Fruit fly (Drosophila melanogaster) whole organism, embryonic: ENCODE data around the gene Spn28B.

Source experiments
- Adf1 ChIP-seq: fragments of 200-800 bp; sonication (Bioruptor generic); IDR thresholded peaks from 2 replicates; pipeline ENCODE4 v1.3.6; 2022; ENCODE audit warnings: missing biosample characterization, missing genetic modification characterization
- Atf6 ChIP-seq: fragments of 200-800 bp; sonication (Bioruptor generic); IDR thresholded peaks from 2 replicates; pipeline ENCODE4 v1.3.6; 2022; ENCODE audit warnings: missing biosample characterization, missing genetic modification characterization
- Awh ChIP-seq: fragments of 200-800 bp; sonication (Bioruptor generic); IDR thresholded peaks from 2 replicates; pipeline ENCODE4, ENCODE4 v1.3.6; 2022; ENCODE audit warnings: missing biosample characterization, missing genetic modification characterization
- Blimp-1 ChIP-seq: fragments of 200-800 bp; sonication (Bioruptor generic); optimal IDR thresholded peaks from 3 replicates; lab custom pipeline; 2018; ENCODE audit warnings: missing biosample characterization, missing genetic modification characterization, mild to moderate bottlenecking, moderate library complexity, missing genetic modification reagents
- CG10147 ChIP-seq: fragments of 200-800 bp; sonication (Bioruptor generic); optimal IDR thresholded peaks from 2 replicates; lab custom pipeline; 2019; ENCODE audit warnings: missing biosample characterization, mild to moderate bottlenecking, missing genetic modification characterization, moderate library complexity
- CG10366 ChIP-seq: fragments of 200-800 bp; sonication (Bioruptor generic); IDR thresholded peaks from 2 replicates; pipeline ENCODE4 v1.3.6; 2022; ENCODE audit warnings: missing biosample characterization, missing genetic modification characterization
- CG11504 ChIP-seq: fragments of 200-800 bp; sonication (Bioruptor generic); optimal IDR thresholded peaks from 3 replicates; lab custom pipeline; 2019; ENCODE audit warnings: missing biosample characterization, mild to moderate bottlenecking, missing genetic modification characterization, moderate library complexity
- CG12104 ChIP-seq: fragments of 200-800 bp; sonication (Bioruptor generic); optimal IDR thresholded peaks from 3 replicates; lab custom pipeline; 2016; ENCODE audit warnings: missing biosample characterization, missing genetic modification characterization
- CG12219 ChIP-seq: fragments of 200-800 bp; sonication (Bioruptor generic); optimal IDR thresholded peaks from 3 replicates; lab custom pipeline; 2018; ENCODE audit warnings: missing biosample characterization, mild to moderate bottlenecking, missing genetic modification characterization
- CG12769 ChIP-seq: fragments of 200-800 bp; sonication (Bioruptor generic); optimal IDR thresholded peaks from 2 replicates; lab custom pipeline; 2019; ENCODE audit warnings: missing biosample characterization, mild to moderate bottlenecking, missing genetic modification characterization, moderate library complexity
- CG15073 ChIP-seq: fragments of 200-800 bp; sonication (Bioruptor generic); optimal IDR thresholded peaks from 2 replicates; lab custom pipeline; 2016; ENCODE audit warnings: missing biosample characterization, missing genetic modification characterization
- CG1529 ChIP-seq: fragments of 200-800 bp; sonication (Bioruptor generic); optimal IDR thresholded peaks from 3 replicates; lab custom pipeline; 2018; ENCODE audit warnings: missing biosample characterization, missing genetic modification characterization
- CG17829 ChIP-seq: fragments of 200-800 bp; optimal IDR thresholded peaks from 2 replicates; lab custom pipeline; 2019; ENCODE audit warnings: missing biosample characterization, mild to moderate bottlenecking, missing genetic modification characterization, moderate library complexity
- CG31224 ChIP-seq: fragments of 200-800 bp; sonication (Bioruptor generic); IDR thresholded peaks from 2 replicates; pipeline ENCODE4 v1.3.6; 2022; ENCODE audit warnings: missing biosample characterization, missing genetic modification characterization
- CG3407 ChIP-seq: fragments of 200-800 bp; sonication (Bioruptor generic); optimal IDR thresholded peaks from 2 replicates; lab custom pipeline; 2018; ENCODE audit warnings: missing biosample characterization, mild to moderate bottlenecking, missing genetic modification characterization
- CG3995 ChIP-seq: fragments of 200-800 bp; sonication (Bioruptor generic); optimal IDR thresholded peaks from 3 replicates; lab custom pipeline; 2016; ENCODE audit warnings: missing biosample characterization, missing genetic modification characterization
- CG5245 ChIP-seq: fragments of 200-800 bp; sonication (Bioruptor generic); optimal IDR thresholded peaks from 3 replicates; lab custom pipeline; 2016; ENCODE audit warnings: missing biosample characterization, missing genetic modification characterization
- CG7357 ChIP-seq: fragments of 200-800 bp; sonication (Bioruptor generic); IDR thresholded peaks from 3 replicates; pipeline ENCODE4 v1.3.6; 2022; ENCODE audit warnings: missing biosample characterization, missing genetic modification characterization
- CG7372 ChIP-seq: fragments of 200-800 bp; sonication (Bioruptor generic); IDR thresholded peaks from 2 replicates; pipeline ENCODE4 v1.3.6; 2022; ENCODE audit warnings: missing biosample characterization, missing genetic modification characterization
- CG8388 ChIP-seq: fragments of 200-800 bp; sonication (Bioruptor generic); optimal IDR thresholded peaks from 2 replicates; lab custom pipeline; 2019; ENCODE audit warnings: missing biosample characterization, mild to moderate bottlenecking, missing genetic modification characterization, moderate library complexity
- CG9437 ChIP-seq: fragments of 200-800 bp; sonication (Bioruptor generic); optimal IDR thresholded peaks from 2 replicates; lab custom pipeline; 2018; ENCODE audit warnings: missing biosample characterization, mild to moderate bottlenecking, missing genetic modification characterization
- Dad ChIP-seq: fragments of 200-800 bp; sonication (Bioruptor generic); optimal IDR thresholded peaks from 3 replicates; lab custom pipeline; 2016; ENCODE audit warnings: missing biosample characterization, missing genetic modification characterization
- Doc2 ChIP-seq: fragments of 200-800 bp; sonication (Bioruptor generic); IDR thresholded peaks from 2 replicates; pipeline ENCODE4 v1.3.6; 2022; ENCODE audit warnings: missing biosample characterization, missing genetic modification characterization
- Doc3 ChIP-seq: fragments of 200-800 bp; sonication (Bioruptor generic); IDR thresholded peaks from 3 replicates; pipeline ENCODE4 v1.3.6; 2022; ENCODE audit warnings: missing biosample characterization, missing genetic modification characterization; ENCODE audit not compliant: partially characterized antibody
- ERR ChIP-seq: fragments of 200-800 bp; sonication (Bioruptor generic); optimal IDR thresholded peaks from 2 replicates; lab custom pipeline; 2016; ENCODE audit warnings: missing biosample characterization, missing genetic modification characterization
- HLH4C ChIP-seq: fragments of 200-800 bp; sonication (Bioruptor generic); IDR thresholded peaks from 3 replicates; pipeline ENCODE4 v1.3.6; 2022; ENCODE audit warnings: missing biosample characterization, missing genetic modification characterization; ENCODE audit not compliant: partially characterized antibody
- Hr51 ChIP-seq, 2 experiments: fragments of 200-800 bp; sonication (Bioruptor generic); optimal IDR thresholded peaks; 2 replicates in 1 of 2; 3 replicates in 1 of 2; lab custom pipeline; 2016 to 2018; ENCODE audit warnings: missing biosample characterization in 2 of 2, missing genetic modification characterization in 2 of 2, mild to moderate bottlenecking in 1 of 2, moderate library complexity in 1 of 2
- Hr78 ChIP-seq, 2 experiments: fragments of 200-800 bp in 1 of 2; fragments of >200 bp in 1 of 2; sonication (Bioruptor generic) in 1 of 2; optimal IDR thresholded peaks; 2 replicates each; lab custom pipeline; 2017 to 2019; ENCODE audit warnings: missing biosample characterization in 2 of 2, missing genetic modification characterization in 2 of 2, mild to moderate bottlenecking in 1 of 2, moderate library complexity in 1 of 2
- NK7.1 ChIP-seq: fragments of 200-800 bp; sonication (Bioruptor generic); optimal IDR thresholded peaks from 3 replicates; lab custom pipeline; 2016; ENCODE audit warnings: missing biosample characterization, missing genetic modification characterization
- Poxn ChIP-seq: fragments of 200-800 bp; sonication (Bioruptor generic); IDR thresholded peaks from 2 replicates; pipeline ENCODE4 v1.3.6; 2022; ENCODE audit warnings: missing biosample characterization, missing genetic modification characterization
- Rx ChIP-seq: fragments of 200-800 bp; sonication (Bioruptor generic); IDR thresholded peaks from 2 replicates; pipeline ENCODE4 v1.3.6; 2022; ENCODE audit warnings: missing biosample characterization, missing genetic modification characterization
- Scr ChIP-seq: fragments of 200-800 bp; sonication (Bioruptor generic); IDR thresholded peaks from 2 replicates; pipeline ENCODE4 v1.3.6; 2022; ENCODE audit warnings: missing biosample characterization, missing genetic modification characterization; ENCODE audit not compliant: partially characterized antibody
- Sry-δ ChIP-seq: fragments of 200-800 bp; sonication (Bioruptor generic); optimal IDR thresholded peaks from 2 replicates; lab custom pipeline; 2016; ENCODE audit warnings: missing biosample characterization, missing genetic modification characterization
- ap ChIP-seq: fragments of 200-800 bp; sonication (Bioruptor generic); IDR thresholded peaks from 2 replicates; pipeline ENCODE4 v1.3.6; 2022; ENCODE audit warnings: missing biosample characterization, missing genetic modification characterization
- crol ChIP-seq: fragments of 200-800 bp; sonication (Bioruptor generic); IDR thresholded peaks from 2 replicates; pipeline ENCODE4 v1.3.6; 2022; ENCODE audit warnings: missing biosample characterization, missing genetic modification characterization
- dysf ChIP-seq: fragments of 200-800 bp; sonication (Bioruptor generic); IDR thresholded peaks from 3 replicates; pipeline ENCODE4 v1.3.6; 2022; ENCODE audit warnings: missing biosample characterization, missing genetic modification characterization
- eve ChIP-seq, 2 experiments: fragments of >200 bp; optimal IDR thresholded peaks; 2 replicates each; lab custom pipeline; 2017; ENCODE audit warnings: missing biosample characterization in 2 of 2, missing genetic modification characterization in 2 of 2
- gcm2 ChIP-seq: fragments of 200-800 bp; sonication (Bioruptor generic); optimal IDR thresholded peaks from 2 replicates; lab custom pipeline; 2016; ENCODE audit warnings: missing biosample characterization, missing genetic modification characterization
- gem ChIP-seq: fragments of 200-800 bp; sonication (Bioruptor generic); optimal IDR thresholded peaks from 2 replicates; lab custom pipeline; 2019; ENCODE audit warnings: missing biosample characterization, mild to moderate bottlenecking, missing genetic modification characterization, moderate library complexity
- ham ChIP-seq: fragments of 200-800 bp; sonication (Bioruptor generic); IDR thresholded peaks from 2 replicates; pipeline ENCODE4 v1.3.6; 2022; ENCODE audit warnings: missing biosample characterization, missing genetic modification characterization
- insv ChIP-seq, 2 experiments: fragments of 200-800 bp; sonication (Bioruptor generic); optimal IDR thresholded peaks; 3 replicates each; lab custom pipeline; 2016 to 2018; ENCODE audit warnings: missing biosample characterization in 2 of 2, missing genetic modification characterization in 2 of 2
- klu ChIP-seq: fragments of 200-800 bp; sonication (Bioruptor generic); IDR thresholded peaks from 2 replicates; pipeline ENCODE4 v1.3.6; 2022; ENCODE audit warnings: missing biosample characterization, missing genetic modification characterization
- pan ChIP-seq, 4 experiments: fragments of >200 bp in 3 of 4; fragments of 200-800 bp in 1 of 4; sonication (Bioruptor generic) in 1 of 4; optimal IDR thresholded peaks in 3 of 4; IDR thresholded peaks in 1 of 4; 2 replicates each; pipeline versions ENCODE4 v1.3.6 to Lab custom; 2017 to 2022; ENCODE audit warnings: missing biosample characterization in 2 of 4, missing genetic modification characterization in 2 of 4, mixed read lengths in 1 of 4
- pfk ChIP-seq: fragments of 200-800 bp; sonication (Bioruptor generic); optimal IDR thresholded peaks from 2 replicates; lab custom pipeline; 2018; ENCODE audit warnings: missing biosample characterization, mild to moderate bottlenecking, missing genetic modification characterization, moderate library complexity
- pros ChIP-seq: fragments of 200-800 bp; sonication (Bioruptor generic); optimal IDR thresholded peaks from 3 replicates; lab custom pipeline; 2019; ENCODE audit warnings: missing biosample characterization, mild to moderate bottlenecking, missing genetic modification characterization, moderate library complexity
- rib ChIP-seq: fragments of 200-800 bp; sonication (Bioruptor generic); IDR thresholded peaks from 2 replicates; pipeline ENCODE4 v1.3.6; 2022; ENCODE audit warnings: missing biosample characterization, missing genetic modification characterization
- slou ChIP-seq: fragments of 200-800 bp; sonication (Bioruptor generic); optimal IDR thresholded peaks from 3 replicates; lab custom pipeline; 2016; ENCODE audit warnings: missing biosample characterization, missing genetic modification characterization
- slp2 ChIP-seq: fragments of 200-800 bp; sonication (Bioruptor generic); optimal IDR thresholded peaks from 2 replicates; lab custom pipeline; 2016; ENCODE audit warnings: missing biosample characterization, missing genetic modification characterization
- trh ChIP-seq: fragments of 200-800 bp; sonication (Bioruptor generic); optimal IDR thresholded peaks from 2 replicates; lab custom pipeline; 2016; ENCODE audit warnings: missing biosample characterization, missing genetic modification characterization
- wek ChIP-seq: fragments of 200-800 bp; sonication (Bioruptor generic); optimal IDR thresholded peaks from 3 replicates; lab custom pipeline; 2018; ENCODE audit warnings: missing biosample characterization, mild to moderate bottlenecking, missing genetic modification characterization, moderate library complexity
- wor ChIP-seq: fragments of 200-800 bp; sonication (Bioruptor generic); IDR thresholded peaks from 2 replicates; pipeline ENCODE4 v1.3.6; 2022; ENCODE audit warnings: missing biosample characterization, missing genetic modification characterization
- zfh2 ChIP-seq: fragments of 200-800 bp; sonication (Bioruptor generic); optimal IDR thresholded peaks from 2 replicates; lab custom pipeline; 2016; ENCODE audit warnings: missing biosample characterization, missing genetic modification characterization

Spn28B gene

DNA sequence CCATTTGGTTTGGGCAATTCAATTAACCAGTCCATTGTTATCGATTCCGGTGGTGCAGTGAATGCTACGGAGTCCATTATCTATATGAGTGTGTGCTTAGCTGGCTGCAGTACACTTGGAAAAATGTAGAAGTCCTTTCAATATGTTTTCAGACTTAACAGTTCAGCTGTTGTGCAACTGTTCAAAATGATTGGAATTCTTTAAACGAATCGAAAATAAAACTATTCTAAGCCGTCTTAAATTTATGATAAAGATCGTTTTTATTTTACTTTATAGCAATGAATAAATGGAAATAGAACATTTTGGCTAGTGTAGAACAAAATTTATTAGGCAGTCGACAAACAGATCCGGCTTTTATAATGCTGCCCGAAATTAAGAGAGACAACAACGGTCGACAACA, 35.1 kb downstream of the Spn28B start (continued):
- TF ChIP-seq dysf (GFP tag; lab: Robert Waterston, UW) (no peak), rib (GFP tag; lab: Robert Waterston, UW) (no peak), pros (GFP tag; lab: Kevin White, UChicago) (no peak), CG5245 (GFP tag; lab: Kevin White, UChicago) (peak; percentile 19), Doc3 (no peak), CG11504 (tag; lab: Kevin White, UChicago) (peak; percentile 51), CG12219 (GFP tag; lab: Kevin White, UChicago) (no peak), CG12104 (no peak), CG7357 (GFP tag; lab: Robert Waterston, UW) (no peak), Atf6 (GFP tag; lab: Robert Waterston, UW) (no peak), Adf1 (GFP tag; lab: Robert Waterston, UW) (no peak), CG15073 (no peak), CG1529 (GFP tag; lab: Kevin White, UChicago) (no peak), ham (no peak), klu (GFP tag; lab: Robert Waterston, UW) (no peak), slou (GFP tag; lab: Kevin White, UChicago) (no peak), CG10366 (GFP tag; lab: Robert Waterston, UW) (no peak), CG7372 (no peak), gem (peak; percentile 63), wek (GFP tag; lab: Kevin White, UChicago) (no peak), ERR (GFP tag; lab: Kevin White, UChicago) (no peak), CG9437 (GFP tag; lab: Kevin White, UChicago) (no peak), CG12769 (tag; lab: Kevin White, UChicago) (no peak), Rx (no peak), CG3995 (GFP tag; lab: Kevin White, UChicago) (no peak), pfk (GFP tag; lab: Kevin White, UChicago) (no peak), Dad (no peak), ap (GFP tag; lab: Robert Waterston, UW) (no peak), CG8388 (GFP tag; lab: Kevin White, UChicago) (peak; percentile 20), trh (no peak), pan (optimal IDR thresholded peaks at IDR 0.05; lab: Kevin White, UChicago) (no peak), pan (GFP tag; optimal IDR thresholded peaks at IDR 0.05 in 1 of 2, IDR thresholded peaks at IDR 0.05 in 1 of 2) (no peak), Hr51 (GFP tag; optimal IDR thresholded peaks at IDR 0.05; lab: Kevin White, UChicago) (no peak), NK7.1 (no peak), CG10147 (GFP tag; lab: Kevin White, UChicago) (no peak), Scr (GFP tag; lab: Robert Waterston, UW) (no peak), Blimp-1 (GFP tag; lab: Kevin White, UChicago) (peak; percentile 70), Awh (GFP tag; lab: Robert Waterston, UW) (no peak), zfh2 (GFP tag; lab: Kevin White, UChicago) (no peak), gcm2 (GFP tag; lab: Kevin White, UChicago) (no peak), eve (GFP tag; optimal IDR thresholded peaks at IDR 0.05; lab: Kevin White, UChicago) (peak in 1 of 2 experiments; percentile 4), crol (GFP tag; lab: Robert Waterston, UW) (no peak), CG17829 (peak; percentile 72), CG31224 (no peak), Hr78 (GFP tag; optimal IDR thresholded peaks at IDR 0.05; lab: Kevin White, UChicago) (no peak), Sry-δ (GFP tag; lab: Kevin White, UChicago) (no peak), wor (GFP tag; lab: Robert Waterston, UW) (no peak), slp2 (GFP tag; lab: Kevin White, UChicago) (no peak), Poxn (no peak), Doc2 (no peak), insv (GFP tag; optimal IDR thresholded peaks at IDR 0.05; lab: Kevin White, UChicago) (no peak), HLH4C (GFP tag; lab: Robert Waterston, UW) (no peak), CG3407 (GFP tag; lab: Kevin White, UChicago) (no peak)
